Worm (Caenorhabditis elegans) whole organism, L4 larva: ENCODE results near the gene F41D9.2.

Experiments
- aly-2 ChIP-seq: sonication (generic microtip); optimal IDR thresholded peaks from 2 replicates; lab custom pipeline; 2018; ENCODE audit warnings: missing biosample characterization, missing genetic modification characterization
- ceh-28 ChIP-seq: fragments of 150-350 bp; optimal IDR thresholded peaks from 2 replicates; lab custom pipeline; 2014; ENCODE audit warnings: missing biosample characterization, missing genetic modification reagents, missing genetic modification characterization
- daf-12 ChIP-seq: fragments of 150-350 bp; optimal IDR thresholded peaks from 2 replicates; lab custom pipeline; 2014; ENCODE audit warnings: missing biosample characterization, missing genetic modification reagents, missing genetic modification characterization
- lin-1 ChIP-seq: fragments of 200-800 bp; sonication (Bioruptor generic); IDR thresholded peaks from 2 replicates; pipeline ENCODE4 v1.3.6; 2022; ENCODE audit warnings: missing genetic modification reagents, missing genetic modification characterization, missing compliant biosample characterization
- mdl-1 ChIP-seq, 2 experiments: fragments of 150-350 bp in 1 of 2; sonication (generic microtip) in 1 of 2; optimal IDR thresholded peaks; 2 replicates each; lab custom pipeline; 2014 to 2017; ENCODE audit warnings: missing biosample characterization in 2 of 2, missing genetic modification characterization in 2 of 2
- nhr-28 ChIP-seq: fragments of 150-350 bp; optimal IDR thresholded peaks from 2 replicates; lab custom pipeline; 2014; ENCODE audit warnings: missing biosample characterization, missing genetic modification characterization
- nhr-76 ChIP-seq: fragments of 150-350 bp; optimal IDR thresholded peaks from 2 replicates; lab custom pipeline; 2014; ENCODE audit warnings: missing biosample characterization, missing genetic modification characterization
- pha-4 ChIP-seq, 2 experiments: fragments of 150-350 bp in 1 of 2; fragments of 200-800 bp in 1 of 2; sonication (Bioruptor generic) in 1 of 2; IDR thresholded peaks in 1 of 2; optimal IDR thresholded peaks in 1 of 2; 2 replicates each; pipeline versions ENCODE4 v1.3.6 to Lab custom; 2014 to 2022; ENCODE audit warnings: missing genetic modification characterization in 2 of 2, missing genetic modification reagents in 2 of 2, missing biosample characterization in 1 of 2, missing compliant biosample characterization in 1 of 2
- snpc-4 ChIP-seq: fragments of 150-350 bp; optimal IDR thresholded peaks from 2 replicates; lab custom pipeline; 2014; ENCODE audit warnings: missing biosample characterization, missing genetic modification characterization

DNA sequence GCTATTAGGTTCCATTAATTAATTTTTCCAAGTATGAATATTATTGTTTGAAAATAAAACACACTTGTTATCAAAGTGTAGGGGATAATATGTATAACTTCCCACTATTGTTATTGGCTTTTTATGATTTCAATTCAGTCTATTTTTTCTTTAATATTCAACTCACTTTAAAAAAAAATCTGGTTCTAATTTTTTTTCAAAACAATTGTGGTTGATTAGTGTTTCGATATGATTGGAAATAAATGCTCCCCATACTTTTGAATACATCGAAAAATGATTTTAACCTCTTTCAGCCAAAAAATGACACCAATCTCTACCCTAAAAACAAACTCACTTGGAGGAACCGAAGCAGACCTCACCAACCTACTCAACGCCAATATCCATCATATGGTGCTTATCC, 44.4 kb downstream of the F41D9.2 start, which contains the start of gene F55E10.2:
- TF ChIP-seq lin-1 (no peak), nhr-28 (tag; lab: Kevin White, UChicago) (no peak), mdl-1 (tag; optimal IDR thresholded peaks at IDR 0.05; lab: Kevin White, UChicago) (no peak), pha-4 (GFP tag; IDR thresholded peaks at IDR 0.05; lab: Robert Waterston, UW) (no peak), pha-4 (tag; optimal IDR thresholded peaks at IDR 0.05; lab: Kevin White, UChicago) (no peak), nhr-76 (tag; lab: Kevin White, UChicago) (no peak), ceh-28 (tag; lab: Kevin White, UChicago) (no peak), snpc-4 (no peak), daf-12 (tag; lab: Kevin White, UChicago) (no peak), aly-2 (tag; lab: Kevin White, UChicago) (no peak)
